Worm (Caenorhabditis elegans) whole organism, L1 larva: Measurements from ENCODE around the gene R102.4.

ENCODE experiments used
- C34B4.2 ChIP-seq: sonication (generic microtip); optimal IDR thresholded peaks from 2 replicates; lab custom pipeline; 2017; ENCODE audit warnings: mild to moderate bottlenecking, missing genetic modification characterization, missing compliant biosample characterization
- F16B12.6 ChIP-seq: fragments of 150-350 bp; optimal IDR thresholded peaks from 2 replicates; lab custom pipeline; 2014; ENCODE audit warnings: missing biosample characterization, missing genetic modification characterization
- jun-1 ChIP-seq: fragments of 150-350 bp; optimal IDR thresholded peaks from 2 replicates; lab custom pipeline; 2014; ENCODE audit warnings: missing biosample characterization, missing genetic modification reagents, missing genetic modification characterization
- ztf-4 ChIP-seq: fragments of 150-350 bp; optimal IDR thresholded peaks from 2 replicates; lab custom pipeline; 2014; ENCODE audit warnings: missing biosample characterization, missing genetic modification characterization

- TF ChIP-seq C34B4.2 (tag; lab: Kevin White, UChicago) (no peak), jun-1 (tag; lab: Kevin White, UChicago) (no peak), F16B12.6 (tag; lab: Kevin White, UChicago) (no peak), ztf-4 (tag; lab: Kevin White, UChicago) (no peak)
Measured at ce11 chrIV:10661760-10662159, 33.3 kb downstream of the R102.4 start, which contains the start of gene fmo-1.
